Worm (Caenorhabditis elegans): ENCODE measurements around the gene frpr-1.

DNA sequence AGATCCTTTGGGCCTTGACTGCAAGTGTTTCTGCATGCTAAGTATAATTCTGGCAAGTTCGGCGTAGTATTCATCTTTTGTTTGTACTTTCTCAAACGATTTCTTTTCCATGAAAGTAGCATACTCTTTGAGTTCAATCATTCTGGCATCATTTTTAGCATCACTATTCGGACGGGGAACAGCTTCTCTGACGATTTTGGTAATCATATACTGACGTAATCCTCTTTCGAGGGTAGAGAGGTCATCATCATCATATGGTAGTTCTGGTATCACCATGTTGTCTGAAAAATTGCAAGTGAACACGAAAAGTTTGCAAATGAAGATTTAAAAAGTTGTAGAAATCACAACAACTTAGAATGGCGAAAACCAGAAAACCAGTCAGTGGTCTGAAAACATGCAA, 33.4 kb upstream of the frpr-1 start, which contains the start of gene F22F1.3:
- TF ChIP-seq hmbx-1 (tag; optimal IDR thresholded peaks at IDR 0.05) (no peak), ama-1 (optimal IDR thresholded peaks at IDR 0.05) (no peak), hnd-1 (tag; optimal IDR thresholded peaks at IDR 0.05) (no peak), ets-7 (tag; optimal IDR thresholded peaks at IDR 0.05) (no peak), tbx-37 (GFP tag; conservative IDR thresholded peaks at IDR 0.05) (no peak), flt-1 (GFP tag; IDR thresholded peaks at IDR 0.05) (no peak), ceh-13 (GFP tag; optimal IDR thresholded peaks at IDR 0.05) (no peak), scrt-1 (GFP tag; IDR thresholded peaks at IDR 0.05) (no peak), aly-1 (tag; optimal IDR thresholded peaks at IDR 0.05) (no peak), tra-4 (tag; optimal IDR thresholded peaks at IDR 0.05) (no peak), pes-1 (GFP tag; IDR thresholded peaks at IDR 0.05) (no peak), ceh-36 (tag; optimal IDR thresholded peaks at IDR 0.05) (no peak), tbx-11 (GFP tag; IDR thresholded peaks at IDR 0.05) (no peak)
